Fruit fly (Drosophila melanogaster): ENCODE results near the gene Kyat.

The Kyat gene

DNA sequence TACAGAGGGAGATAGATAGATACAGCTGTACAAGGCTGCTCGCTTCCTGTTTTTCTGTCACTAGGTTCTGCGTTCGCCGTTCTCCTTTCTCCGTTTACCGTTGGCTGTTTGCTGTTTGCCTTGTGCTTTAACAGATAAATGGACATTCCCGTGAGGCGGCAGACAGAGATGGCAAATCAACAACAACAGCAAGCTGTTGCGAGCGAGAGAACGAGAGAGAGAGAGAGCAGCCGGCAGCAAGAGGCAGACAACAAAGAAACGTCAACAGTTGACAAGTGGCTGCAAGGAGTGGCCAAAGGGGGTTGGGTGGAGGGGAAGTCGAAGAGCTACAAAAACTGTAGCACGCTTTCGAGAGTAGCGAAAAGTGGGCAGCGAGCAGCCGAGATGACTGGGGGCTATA, 11.1 kb upstream of the Kyat start:
- TF ChIP-seq pad (GFP tag; optimal IDR thresholded peaks at IDR 0.05) (no peak), Mnt (GFP tag; optimal IDR thresholded peaks at IDR 0.05) (no peak), tj (GFP tag; optimal IDR thresholded peaks at IDR 0.05) (no peak), CG5204 (GFP tag; optimal IDR thresholded peaks at IDR 0.05) (no peak), Crg-1 (GFP tag; optimal IDR thresholded peaks at IDR 0.05) (no peak), Hr96 (GFP tag; optimal IDR thresholded peaks at IDR 0.05) (no peak), CG33017 (tag; optimal IDR thresholded peaks at IDR 0.05) (no peak)

DNA sequence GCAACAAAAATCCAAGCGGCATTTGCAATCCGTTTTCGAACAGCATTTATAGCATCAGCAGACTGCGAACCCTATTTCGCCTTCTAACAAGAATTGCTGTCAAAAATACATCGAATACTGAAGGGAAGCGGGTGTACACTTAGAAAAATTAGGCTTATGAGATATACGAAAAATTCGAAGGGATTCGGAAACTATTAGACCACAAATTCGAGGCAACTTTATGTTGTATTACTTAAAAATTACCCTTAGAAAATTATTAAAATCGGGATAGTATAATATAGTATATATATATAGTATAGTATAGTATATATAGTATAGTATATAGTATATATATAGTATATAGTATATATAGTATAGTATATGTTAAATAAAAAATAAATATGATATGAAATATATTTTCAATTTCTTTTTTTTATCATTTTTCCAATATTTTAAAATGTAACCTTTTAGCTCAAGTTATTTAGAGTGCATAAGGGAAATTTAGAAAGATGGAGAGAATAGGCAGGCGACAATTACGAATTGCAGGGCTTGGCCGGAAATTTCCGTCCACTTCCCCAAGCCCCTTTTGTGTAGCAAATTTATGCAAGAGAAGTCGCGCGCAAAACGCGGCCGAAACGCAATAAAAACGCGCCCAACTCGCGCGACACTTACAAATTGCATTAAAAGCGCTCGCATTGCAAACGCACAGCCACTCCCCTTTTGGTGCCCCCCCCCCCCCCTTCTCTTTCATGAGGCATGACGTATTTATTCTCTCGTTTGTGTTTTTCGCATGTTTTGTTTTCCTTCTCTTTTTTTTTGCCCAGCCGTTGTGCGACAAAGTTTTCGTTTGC, 8.7 kb upstream of the Kyat start:
- TF ChIP-seq CG11617 (GFP tag; optimal IDR thresholded peaks at IDR 0.05) (no peak), bab1 (GFP tag; optimal IDR thresholded peaks at IDR 0.05) (no peak), cnc (optimal IDR thresholded peaks at IDR 0.05) (no peak), CG5204 (GFP tag; optimal IDR thresholded peaks at IDR 0.05) (no peak), Clk (GFP tag; optimal IDR thresholded peaks at IDR 0.05) (no peak), kay (GFP tag; ENCODE audit: borderline replicate concordance) (no peak)

DNA sequence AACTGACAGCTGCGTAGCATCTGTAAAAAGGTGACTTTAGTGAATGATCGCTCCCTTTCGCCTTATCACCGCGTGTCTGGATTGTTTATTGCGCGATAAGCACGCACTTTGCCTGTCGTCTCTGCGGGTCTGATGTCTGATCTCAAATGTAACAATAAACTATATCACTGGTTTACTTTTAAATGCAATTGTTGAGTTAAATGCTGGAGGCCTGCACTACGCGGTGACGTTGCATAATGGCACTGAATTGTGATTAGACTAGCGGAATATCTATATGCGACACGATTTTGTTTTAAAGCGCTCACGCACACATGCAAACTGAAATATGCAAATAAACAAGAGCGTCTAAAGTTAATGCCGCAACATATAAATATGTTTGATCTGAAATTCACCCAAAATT, 493 bp downstream of the Kyat start:
- TF ChIP-seq Hr96 (GFP tag; optimal IDR thresholded peaks at IDR 0.05) = no peak
- TF ChIP-seq Clk (GFP tag; optimal IDR thresholded peaks at IDR 0.05) = no peak
- peak; percentile 27 for TF ChIP-seq cic (GFP tag; optimal IDR thresholded peaks at IDR 0.05)
- no peak for TF ChIP-seq CG7101 (tag; optimal IDR thresholded peaks at IDR 0.05)
- TF ChIP-seq cnc (optimal IDR thresholded peaks at IDR 0.05) = peak; percentile 45 to 53
- TF ChIP-seq tj (GFP tag; optimal IDR thresholded peaks at IDR 0.05) = peak; percentile 85

DNA sequence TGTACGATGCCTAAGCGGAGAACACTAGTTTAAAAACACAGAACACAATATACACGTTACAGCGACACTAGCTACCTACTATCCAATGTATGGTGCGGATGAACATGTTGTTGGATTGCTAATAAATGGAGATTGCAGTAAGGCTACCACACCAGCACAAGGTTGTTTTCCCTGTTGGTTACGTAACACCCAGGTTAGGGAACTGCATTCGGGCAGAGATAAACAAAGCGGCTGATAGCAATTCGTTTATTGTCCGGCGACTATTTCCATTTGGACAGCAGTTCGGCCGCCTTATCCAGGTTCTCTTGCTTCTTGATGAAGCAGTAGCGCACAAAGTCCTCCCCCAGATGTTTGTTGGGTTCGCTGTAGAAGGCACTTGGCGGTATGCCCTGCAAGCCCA, 2.1 kb downstream of the Kyat start:
- TF ChIP-seq CG11617 (GFP tag; optimal IDR thresholded peaks at IDR 0.05) (no peak), CG5204 (GFP tag; optimal IDR thresholded peaks at IDR 0.05) (no peak), tj (GFP tag; optimal IDR thresholded peaks at IDR 0.05) (no peak), CG1620 (GFP tag; optimal IDR thresholded peaks at IDR 0.05) (no peak), Crg-1 (GFP tag; optimal IDR thresholded peaks at IDR 0.05) (no peak), kay (GFP tag; ENCODE audit: borderline replicate concordance) (no peak), toe (GFP tag; optimal IDR thresholded peaks at IDR 0.05) (no peak), Hr96 (GFP tag; optimal IDR thresholded peaks at IDR 0.05) (no peak), CG7045 (GFP tag; optimal IDR thresholded peaks at IDR 0.05) (no peak), CG14711 (tag; optimal IDR thresholded peaks at IDR 0.05) (no peak), CG7101 (tag; optimal IDR thresholded peaks at IDR 0.05) (no peak), CG12768 (GFP tag; optimal IDR thresholded peaks at IDR 0.05) (no peak)

DNA sequence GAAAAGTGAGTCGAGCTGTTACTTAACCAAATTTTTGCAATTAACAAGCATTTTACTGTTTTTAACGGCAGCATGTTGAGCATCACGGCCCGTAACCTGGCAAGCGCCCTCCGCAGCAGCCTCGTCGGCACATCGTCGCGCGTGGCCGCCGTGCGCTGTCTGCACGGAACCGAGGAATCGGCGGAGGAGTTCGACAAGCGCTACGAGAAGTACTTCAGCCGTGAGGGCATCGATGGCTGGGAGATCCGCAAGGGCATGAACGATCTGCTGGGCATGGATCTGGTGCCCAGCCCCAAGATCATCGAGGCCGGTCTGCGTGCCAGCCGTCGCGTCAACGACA, 2.7 kb downstream of the Kyat start:
- TF ChIP-seq Crg-1 (GFP tag; optimal IDR thresholded peaks at IDR 0.05) = no peak
- no peak for TF ChIP-seq Clk (GFP tag; optimal IDR thresholded peaks at IDR 0.05)
- no peak for TF ChIP-seq CG7045 (GFP tag; optimal IDR thresholded peaks at IDR 0.05)
- TF ChIP-seq ovo (GFP tag; optimal IDR thresholded peaks at IDR 0.05) = no peak
- TF ChIP-seq kay (GFP tag; ENCODE audit: borderline replicate concordance) = no peak
- no peak for TF ChIP-seq CG12768 (GFP tag; optimal IDR thresholded peaks at IDR 0.05)
- no peak for TF ChIP-seq CG5204 (GFP tag; optimal IDR thresholded peaks at IDR 0.05)
- no peak for TF ChIP-seq toe (GFP tag; optimal IDR thresholded peaks at IDR 0.05)
- TF ChIP-seq tj (GFP tag; optimal IDR thresholded peaks at IDR 0.05) = no peak
- TF ChIP-seq pad (GFP tag; optimal IDR thresholded peaks at IDR 0.05) = no peak
- TF ChIP-seq cnc (optimal IDR thresholded peaks at IDR 0.05) = no peak
- TF ChIP-seq CG14711 (tag; optimal IDR thresholded peaks at IDR 0.05) = no peak
- TF ChIP-seq Mnt (GFP tag; optimal IDR thresholded peaks at IDR 0.05) = no peak
- no peak for TF ChIP-seq CG1620 (GFP tag; optimal IDR thresholded peaks at IDR 0.05)
- TF ChIP-seq CG11617 (GFP tag; optimal IDR thresholded peaks at IDR 0.05) = no peak
- TF ChIP-seq CG33017 (tag; optimal IDR thresholded peaks at IDR 0.05) = no peak
- no peak for TF ChIP-seq Hr96 (GFP tag; optimal IDR thresholded peaks at IDR 0.05)
- TF ChIP-seq CG7101 (tag; optimal IDR thresholded peaks at IDR 0.05) = no peak

DNA sequence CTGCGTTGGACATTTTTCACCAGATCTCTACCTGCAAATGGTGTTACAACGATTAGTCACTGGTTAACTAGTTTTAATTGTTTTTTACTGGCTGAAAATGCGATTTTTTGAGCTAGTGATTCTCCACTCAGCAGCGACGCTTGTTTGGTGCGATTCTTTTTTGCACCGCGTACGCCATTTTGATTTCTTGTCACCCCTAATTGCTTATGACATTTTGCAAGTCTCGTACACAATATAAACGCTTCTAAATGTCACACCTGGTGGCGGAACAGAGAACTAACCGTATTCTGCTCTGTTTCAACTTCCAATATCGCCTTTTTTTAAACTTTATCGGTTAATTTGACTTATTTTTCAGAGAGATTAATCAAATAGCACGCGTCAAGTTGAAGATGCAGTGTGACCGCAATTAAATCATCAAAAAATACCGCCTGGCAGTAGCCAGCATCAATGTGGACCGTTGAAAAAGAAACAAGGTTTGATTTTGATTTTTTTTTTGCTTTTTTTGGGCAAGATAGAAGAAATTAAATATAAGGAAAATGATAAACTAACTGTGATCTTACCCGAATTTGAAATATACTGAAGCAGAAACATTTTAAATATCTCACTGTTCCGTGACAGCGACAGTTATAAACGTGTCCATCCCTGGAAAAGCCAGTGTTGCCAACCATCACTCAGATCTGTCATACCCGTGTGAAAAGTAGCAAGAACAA, 3.2 kb downstream of the Kyat start, which contains the start of the genes COX5A and glo:
TSS of gene COX5A (plus strand) at position 430 of the 710 bp plus-strand sequence.
TSS of gene glo (minus strand) at position 491 of the 710 bp plus-strand sequence.
- TF ChIP-seq Mnt (GFP tag; optimal IDR thresholded peaks at IDR 0.05) = peak; percentile 95
- peak; percentile 60 for TF ChIP-seq pad (GFP tag; optimal IDR thresholded peaks at IDR 0.05)
- TF ChIP-seq CG33017 (tag; optimal IDR thresholded peaks at IDR 0.05) = peak; percentile 48
- peak; percentile 81 for TF ChIP-seq CG1620 (GFP tag; optimal IDR thresholded peaks at IDR 0.05)
- TF ChIP-seq Crg-1 (GFP tag; optimal IDR thresholded peaks at IDR 0.05) = peak; percentile 80
- TF ChIP-seq toe (GFP tag; optimal IDR thresholded peaks at IDR 0.05) = peak; percentile 88
- no peak for TF ChIP-seq kay (GFP tag; ENCODE audit: borderline replicate concordance)
- TF ChIP-seq CG11617 (GFP tag; optimal IDR thresholded peaks at IDR 0.05) = peak; percentile 73
- TF ChIP-seq cic (GFP tag; optimal IDR thresholded peaks at IDR 0.05) = no peak
- peak; percentile 28 for TF ChIP-seq bab1 (GFP tag; optimal IDR thresholded peaks at IDR 0.05)
- TF ChIP-seq CG14711 (tag; optimal IDR thresholded peaks at IDR 0.05) = peak; percentile 85
- no peak for TF ChIP-seq Hr96 (GFP tag; optimal IDR thresholded peaks at IDR 0.05)
- TF ChIP-seq CG7101 (tag; optimal IDR thresholded peaks at IDR 0.05) = peak; percentile 78
- TF ChIP-seq cnc (optimal IDR thresholded peaks at IDR 0.05) = no peak
- peak; percentile 61 for TF ChIP-seq CG7045 (GFP tag; optimal IDR thresholded peaks at IDR 0.05)
- peak; percentile 50 for TF ChIP-seq tj (GFP tag; optimal IDR thresholded peaks at IDR 0.05)
- peak; percentile 77 for TF ChIP-seq ovo (GFP tag; optimal IDR thresholded peaks at IDR 0.05)
- peak; percentile 76 for TF ChIP-seq CG12768 (GFP tag; optimal IDR thresholded peaks at IDR 0.05)
- peak; percentile 29 for TF ChIP-seq Clk (GFP tag; optimal IDR thresholded peaks at IDR 0.05)
